Worm (Caenorhabditis elegans): ENCODE results near the gene dyf-11.

The dyf-11 gene

ce11 chrX:784853-785252 lies 21.3 kb downstream of the dyf-11 start, which contains the start of gene T04G9.6:
Gene T04G9.6, minus strand, starts transcription at chrX:784953.
- TF ChIP-seq unc-62 (GFP tag; optimal IDR thresholded peaks at IDR 0.05): no peak

DNA sequence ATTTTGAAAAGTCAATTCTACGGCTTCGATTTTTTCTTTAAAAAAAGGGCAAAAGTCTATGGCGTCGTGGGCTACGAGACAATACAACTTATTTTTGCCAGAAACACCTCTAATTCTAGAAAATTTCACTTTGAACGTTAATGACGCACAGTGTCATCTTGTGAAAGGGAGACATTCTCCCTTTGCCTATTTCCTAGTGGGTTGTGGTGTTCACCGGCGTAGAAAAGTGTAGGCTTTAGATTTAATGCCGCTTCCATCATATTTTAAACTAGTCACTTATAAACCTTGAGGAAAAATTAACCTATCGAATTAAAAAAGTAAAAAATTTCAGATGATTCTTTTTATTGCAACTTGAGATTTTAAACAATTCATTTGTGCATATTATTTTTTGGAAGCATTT lies 21.8 kb downstream of the dyf-11 start:
- TF ChIP-seq unc-62 (GFP tag; optimal IDR thresholded peaks at IDR 0.05): no peak

DNA sequence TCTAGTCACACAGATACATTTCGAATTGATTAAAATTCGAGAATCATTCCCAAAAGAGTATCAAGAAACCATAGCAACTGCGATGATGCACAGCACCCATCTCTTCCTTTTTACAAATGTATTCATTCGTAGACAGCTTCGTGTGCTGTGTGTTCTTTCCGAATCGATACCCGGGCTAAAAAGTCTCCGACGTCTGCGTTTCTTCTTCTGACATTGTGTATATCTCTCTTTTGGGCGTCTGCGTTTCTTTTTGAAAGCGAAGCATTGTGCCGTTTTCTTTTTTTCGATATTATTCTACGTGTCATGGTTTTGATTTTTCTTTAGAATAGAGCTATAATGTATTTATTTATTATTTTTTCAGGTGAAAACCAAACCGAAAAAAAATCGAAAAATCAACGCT lies 24.4 kb downstream of the dyf-11 start, which contains the start of gene attf-5:
TSS of gene attf-5 (plus strand) at position 362 of the 400 bp plus-strand sequence.
- no peak for TF ChIP-seq unc-62 (GFP tag; optimal IDR thresholded peaks at IDR 0.05)

- TF ChIP-seq unc-62 (GFP tag; optimal IDR thresholded peaks at IDR 0.05): no peak
These were observed 26.3 kb downstream of the dyf-11 start for ce11 chrX:789848-790247.

DNA sequence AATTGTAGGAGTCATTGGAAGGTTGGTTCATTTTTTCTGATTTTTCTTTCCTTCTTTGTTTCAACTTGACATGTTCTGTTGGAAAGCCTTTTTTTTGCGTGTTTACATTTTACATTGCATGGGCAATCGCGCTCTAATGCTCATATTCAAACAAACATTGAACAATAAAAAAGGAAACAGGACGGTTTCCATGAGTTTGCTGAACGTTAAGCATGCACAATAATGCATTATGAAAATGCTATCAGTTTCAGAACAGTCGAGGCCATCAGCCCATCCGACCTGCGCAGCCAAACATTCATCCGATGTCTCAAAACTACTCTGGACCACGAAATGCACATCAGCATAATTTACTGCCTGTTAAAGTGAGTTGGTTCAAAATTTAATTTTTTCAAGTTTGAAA lies 27.0 kb downstream of the dyf-11 start:
- no peak for TF ChIP-seq unc-62 (GFP tag; optimal IDR thresholded peaks at IDR 0.05)

- TF ChIP-seq unc-62 (GFP tag; optimal IDR thresholded peaks at IDR 0.05): no peak
These were observed 38.9 kb downstream of the dyf-11 start, which contains the start of gene gtr-1 for ce11 chrX:802478-802877. Gene gtr-1, plus strand, starts transcription at chrX:802778.

DNA sequence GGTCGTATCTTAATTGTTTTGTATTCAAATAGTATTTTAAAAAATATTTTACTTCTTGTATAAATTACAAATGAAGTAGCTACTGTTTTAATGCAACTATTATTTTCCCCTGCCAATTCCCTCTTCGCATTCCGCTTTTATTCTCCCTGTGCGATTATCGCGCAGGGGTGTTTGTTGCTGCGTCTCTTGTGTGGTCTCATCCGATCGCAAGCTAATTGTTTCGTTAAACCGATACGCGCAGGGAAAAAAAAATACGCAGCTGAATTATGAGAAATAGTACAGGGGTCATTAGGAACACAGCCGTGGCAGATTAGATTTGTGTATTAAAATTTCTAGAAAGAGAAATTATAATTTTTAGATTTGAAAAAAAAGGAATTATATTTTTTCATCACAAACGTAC lies 43.0 kb downstream of the dyf-11 start:
- TF ChIP-seq unc-62 (GFP tag; optimal IDR thresholded peaks at IDR 0.05): no peak

- TF ChIP-seq unc-62 (GFP tag; optimal IDR thresholded peaks at IDR 0.05): no peak
These were observed 47.1 kb downstream of the dyf-11 start, which contains the start of gene F25E2.2 for ce11 chrX:810694-811093. Gene F25E2.2, minus strand, starts transcription at chrX:810794.

ce11 chrX:812264-812663 lies 48.7 kb downstream of the dyf-11 start:
- TF ChIP-seq unc-62 (GFP tag; optimal IDR thresholded peaks at IDR 0.05): no peak

ce11 chrX:813063-813462 lies 49.5 kb downstream of the dyf-11 start, which contains the start of gene F25E2.3:
Gene F25E2.3, minus strand, starts transcription at chrX:813163.
- TF ChIP-seq unc-62 (GFP tag; optimal IDR thresholded peaks at IDR 0.05): no peak

ce11 chrX:815929-816328 lies 52.4 kb downstream of the dyf-11 start, which contains the start of gene ifd-2:
Gene ifd-2, minus strand, starts transcription at chrX:815929.
- TF ChIP-seq unc-62 (GFP tag; optimal IDR thresholded peaks at IDR 0.05): no peak

All from whole organism, dauer.